Worm (Caenorhabditis elegans): ENCODE results near the gene srz-38.

ce11 chrIV:16298851-16299250 lies 36.3 kb upstream of the srz-38 start, which contains the start of gene srz-72:
- TF ChIP-seq nhr-11 (tag; optimal IDR thresholded peaks at IDR 0.05) = no peak
- no peak for TF ChIP-seq mec-3 (tag; optimal IDR thresholded peaks at IDR 0.05; ENCODE audit: borderline replicate concordance)
- no peak for TF ChIP-seq ceh-22 (tag; optimal IDR thresholded peaks at IDR 0.05)
- no peak for TF ChIP-seq tbx-2 (tag; optimal IDR thresholded peaks at IDR 0.05)
- TF ChIP-seq unc-42 (tag; optimal IDR thresholded peaks at IDR 0.05) = no peak
- no peak for TF ChIP-seq elt-2 (tag; optimal IDR thresholded peaks at IDR 0.05)
- no peak for TF ChIP-seq pha-4 (tag; optimal IDR thresholded peaks at IDR 0.05)
- TF ChIP-seq nfya-1 (tag; optimal IDR thresholded peaks at IDR 0.05) = no peak
- no peak for TF ChIP-seq pqm-1 (tag; optimal IDR thresholded peaks at IDR 0.05)
- TF ChIP-seq rnt-1 (tag; optimal IDR thresholded peaks at IDR 0.05) = no peak
- no peak for TF ChIP-seq unc-86 (tag; optimal IDR thresholded peaks at IDR 0.05)
- no peak for TF ChIP-seq hlh-13 (GFP tag; optimal IDR thresholded peaks at IDR 0.05)
- TF ChIP-seq unc-55 (GFP tag; optimal IDR thresholded peaks at IDR 0.05) = no peak
- no peak for TF ChIP-seq sox-2 (GFP tag; IDR thresholded peaks at IDR 0.05)
